Fruit fly (Drosophila melanogaster) S2 (cell line): ENCODE results near the gene Cyp9f3.

Source experiments
- CG8478 ChIP-seq: fragments of >200 bp; optimal IDR thresholded peaks from 2 replicates; lab custom pipeline; 2018
- CTCF ChIP-seq, 2 experiments: fragments of >200 bp; optimal IDR thresholded peaks; 2 replicates each; lab custom pipeline; 2018

DNA sequence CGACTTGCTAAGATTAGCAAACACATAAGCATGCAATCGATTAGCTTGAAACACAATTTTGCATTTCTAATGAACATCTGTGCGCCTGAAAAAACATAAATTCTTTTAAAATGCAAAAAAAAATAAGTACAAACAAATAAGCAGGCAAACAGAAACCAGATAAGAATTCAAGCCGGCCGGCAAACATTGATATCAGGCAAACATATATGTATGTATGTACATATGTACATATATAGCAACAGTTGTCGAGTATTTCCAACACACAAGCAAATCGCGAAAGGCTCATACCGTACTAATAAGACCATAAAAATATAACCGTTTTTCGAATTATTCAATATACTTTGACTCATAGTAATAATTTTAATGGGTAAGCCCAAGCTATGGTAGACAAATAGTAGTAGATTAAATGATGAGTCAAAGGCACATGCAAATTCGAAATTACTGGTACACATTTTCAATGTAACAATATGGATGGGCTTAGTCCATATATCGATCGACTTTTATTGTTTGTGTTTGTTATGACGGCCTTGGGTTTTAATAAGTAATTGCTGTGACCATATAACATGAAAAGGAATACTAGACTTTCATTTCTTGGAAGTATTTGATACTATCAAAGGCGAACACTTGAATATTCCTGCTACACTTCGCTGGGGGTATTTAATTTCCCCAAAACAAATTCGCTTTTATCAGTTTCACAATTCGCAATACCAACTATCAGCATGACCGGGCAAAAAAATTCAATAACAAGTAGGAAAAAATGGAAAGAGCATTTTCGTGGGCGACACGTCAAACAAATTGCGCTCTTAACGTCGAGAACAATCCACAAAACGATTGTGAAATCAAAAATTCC lies 28.7 kb downstream of the Cyp9f3 start:
- TF ChIP-seq CTCF (optimal IDR thresholded peaks at IDR 0.05; lab: Kevin White, UChicago), result no peak
- no peak for TF ChIP-seq CG8478
